Worm (Caenorhabditis elegans) whole organism, midembryonic: Measurements from ENCODE around the gene F31D4.2.
A peak's percentile ranks its signal among the peaks of the same experiment; 100 is the strongest.

Experiments
- T22C8.4 ChIP-seq: fragments of 200-800 bp; sonication (Bioruptor generic); IDR thresholded peaks from 2 replicates; pipeline ENCODE4 v1.3.6; 2022; ENCODE audit warnings: missing genetic modification characterization, missing compliant biosample characterization
- cog-1 ChIP-seq: sonication (generic microtip); optimal IDR thresholded peaks from 2 replicates; lab custom pipeline; 2016; ENCODE audit warnings: missing genetic modification characterization, missing compliant biosample characterization
- flt-1 ChIP-seq: fragments of 200-800 bp; sonication (Bioruptor generic); IDR thresholded peaks from 2 replicates; pipeline ENCODE4 v1.3.6; 2022; ENCODE audit warnings: missing genetic modification characterization, missing compliant biosample characterization
- klf-2 ChIP-seq: fragments of 200-800 bp; sonication (Bioruptor generic); conservative IDR thresholded peaks from 2 replicates; pipeline ENCODE4 v1.3.6; 2022; ENCODE audit warnings: missing genetic modification reagents, missing genetic modification characterization, missing compliant biosample characterization
- med-1 ChIP-seq: sonication (generic microtip); optimal IDR thresholded peaks from 2 replicates; lab custom pipeline; 2017; ENCODE audit warnings: missing genetic modification characterization, mild to moderate bottlenecking, missing compliant biosample characterization, antibody characterized with exemption, missing genetic modification reagents; ENCODE audit not compliant: insufficient read depth
- ref-1 ChIP-seq: fragments of 200-800 bp; sonication (Bioruptor generic); conservative IDR thresholded peaks from 2 replicates; pipeline ENCODE4 v1.3.6; 2022; ENCODE audit warnings: missing genetic modification reagents, missing genetic modification characterization, missing compliant biosample characterization
- tab-1 ChIP-seq: fragments of 200-800 bp; sonication (Bioruptor generic); IDR thresholded peaks from 2 replicates; pipeline ENCODE4 v1.3.6; 2022; ENCODE audit warnings: missing genetic modification characterization, missing compliant biosample characterization
- ztf-23 ChIP-seq: fragments of 200-800 bp; sonication (Bioruptor generic); IDR thresholded peaks from 2 replicates; pipeline ENCODE4 v1.3.6; 2022; ENCODE audit warnings: missing genetic modification reagents, missing genetic modification characterization, missing compliant biosample characterization
- ztf-29 ChIP-seq: fragments of 200-800 bp; sonication (Bioruptor generic); IDR thresholded peaks from 2 replicates; pipeline ENCODE4 v1.3.6; 2022; ENCODE audit warnings: missing genetic modification reagents, missing genetic modification characterization, missing compliant biosample characterization

F31D4.2 gene

ce11 chrV:20832554-20832963 lies 12.8 kb downstream of the F31D4.2 start:
- no peak for TF ChIP-seq med-1 (GFP tag; lab: Kevin White, UChicago)
- TF ChIP-seq T22C8.4: no peak
- peak; percentile 30 for TF ChIP-seq cog-1 (tag; lab: Kevin White, UChicago)
- peak; percentile 29; the same call in 1 of the 2 replicates for TF ChIP-seq flt-1 (GFP tag; lab: Robert Waterston, UW)

- TF ChIP-seq ztf-29 (GFP tag; lab: Robert Waterston, UW) (no peak), cog-1 (tag; lab: Kevin White, UChicago) (no peak), tab-1 (no peak)
Measured at ce11 chrV:20831867-20832266, 13.5 kb downstream of the F31D4.2 start.

ce11 chrV:20830409-20830808 lies 14.9 kb downstream of the F31D4.2 start:
- TF ChIP-seq tab-1 (no peak), klf-2 (GFP tag; lab: Robert Waterston, UW) (no peak)

DNA sequence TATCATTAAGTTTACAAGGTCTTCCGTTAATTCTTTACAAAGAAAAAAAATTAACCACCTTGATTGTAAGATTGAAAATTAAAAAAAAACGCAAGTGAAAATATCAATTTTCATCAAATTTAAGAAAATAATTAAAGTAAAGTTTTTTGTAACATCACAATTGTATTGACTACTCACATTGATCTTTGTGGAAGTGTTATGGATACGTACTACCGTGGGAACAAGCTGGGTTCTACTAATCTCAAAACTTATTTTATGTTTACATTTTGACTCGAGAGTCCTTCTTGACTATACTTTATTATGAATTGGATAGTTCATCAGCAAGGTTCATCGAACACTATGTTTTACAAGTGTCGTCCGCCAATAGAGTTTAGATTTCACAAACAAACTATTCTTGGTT lies 15.8 kb downstream of the F31D4.2 start, which contains the start of gene num-1:
Gene num-1 (plus strand): TSS at position 301 of the 400 bp plus-strand sequence.
- TF ChIP-seq ref-1 (GFP tag; lab: Robert Waterston, UW) (no peak), flt-1 (GFP tag; lab: Robert Waterston, UW) (no peak), ztf-29 (GFP tag; lab: Robert Waterston, UW) (no peak), T22C8.4 (no peak), ztf-23 (no peak), med-1 (GFP tag; lab: Kevin White, UChicago) (no peak), cog-1 (tag; lab: Kevin White, UChicago) (no peak), klf-2 (GFP tag; lab: Robert Waterston, UW) (no peak), tab-1 (no peak)

- no peak for TF ChIP-seq ztf-29 (GFP tag; lab: Robert Waterston, UW)
- no peak for TF ChIP-seq ref-1 (GFP tag; lab: Robert Waterston, UW)
- TF ChIP-seq T22C8.4: peak; percentile 32; the same call in 1 of the 2 replicates
- TF ChIP-seq med-1 (GFP tag; lab: Kevin White, UChicago): no peak
- 0 out of 2 replicates have a peak, but pooled peaks have one; percentile 4 for TF ChIP-seq flt-1 (GFP tag; lab: Robert Waterston, UW)
Measured at ce11 chrV:20828820-20829219, 16.5 kb downstream of the F31D4.2 start, which contains the start of gene sbt-1. Gene sbt-1 (minus strand): TSS chrV:20828881.

DNA sequence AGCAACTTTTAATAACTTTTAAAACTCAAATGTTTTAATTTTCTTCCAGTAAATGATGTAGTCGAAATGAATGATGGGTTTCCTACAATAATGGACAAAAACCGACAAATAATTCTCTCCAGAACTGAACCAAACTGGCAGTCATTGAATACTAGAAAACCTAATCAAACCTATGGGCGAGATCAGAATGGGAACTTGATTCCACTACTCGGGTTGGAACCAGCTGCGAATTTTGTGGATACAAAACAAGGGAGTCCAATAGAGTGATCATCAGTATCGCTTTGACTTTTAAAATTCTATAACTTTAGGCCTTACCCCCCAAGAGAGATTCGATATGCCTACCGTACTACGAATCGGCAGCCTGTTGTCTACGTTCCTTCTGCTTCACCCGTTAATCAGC lies 18.7 kb downstream of the F31D4.2 start:
- TF ChIP-seq ztf-23 (no peak), cog-1 (tag; lab: Kevin White, UChicago) (no peak)

DNA sequence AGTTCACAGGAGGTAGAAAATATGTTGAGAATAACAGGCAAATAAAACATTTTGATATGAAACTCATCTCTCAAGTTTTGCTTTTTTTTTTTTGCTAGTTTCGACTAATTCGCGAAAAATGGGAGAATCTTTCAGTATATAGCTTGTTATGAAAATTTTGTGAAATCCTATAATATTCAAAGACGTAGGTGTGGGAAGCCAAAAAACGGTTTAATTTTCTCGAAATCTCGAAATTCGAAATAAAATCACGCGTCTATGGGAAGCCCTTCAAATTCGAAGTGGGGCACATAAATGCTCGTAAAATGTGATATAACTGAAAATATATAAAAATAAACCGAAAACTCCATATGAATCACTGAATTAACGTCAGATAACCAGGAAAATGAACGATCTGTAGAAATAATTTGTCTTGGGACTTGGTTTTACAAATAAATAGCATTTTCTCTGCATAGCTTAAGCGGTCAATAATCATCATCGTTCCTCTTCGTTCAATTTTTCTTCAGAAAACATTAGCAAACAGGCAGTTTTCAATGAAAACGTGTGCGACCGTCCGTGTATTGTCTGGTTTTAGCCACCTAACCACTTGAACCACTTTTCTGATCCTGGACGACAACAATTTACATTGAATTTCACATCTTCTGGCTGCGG lies 20.3 kb downstream of the F31D4.2 start, which contains the start of the genes gcy-22 and grl-14:
Gene gcy-22 (minus strand): TSS at position 101 of the 648 bp plus-strand sequence.
Gene grl-14 (plus strand): TSS at position 598 of the 648 bp plus-strand sequence.
- TF ChIP-seq flt-1 (GFP tag; lab: Robert Waterston, UW): no peak
- no peak for TF ChIP-seq ref-1 (GFP tag; lab: Robert Waterston, UW)
- no peak for TF ChIP-seq ztf-29 (GFP tag; lab: Robert Waterston, UW)
- no peak for TF ChIP-seq med-1 (GFP tag; lab: Kevin White, UChicago)
- no peak for TF ChIP-seq ztf-23
- no peak for TF ChIP-seq T22C8.4
- no peak for TF ChIP-seq tab-1

- TF ChIP-seq med-1 (GFP tag; lab: Kevin White, UChicago) (no peak), ztf-29 (GFP tag; lab: Robert Waterston, UW) (no peak), tab-1 (no peak), flt-1 (GFP tag; lab: Robert Waterston, UW) (no peak), ref-1 (GFP tag; lab: Robert Waterston, UW) (no peak), T22C8.4 (no peak), ztf-23 (no peak), cog-1 (tag; lab: Kevin White, UChicago) (no peak), klf-2 (GFP tag; lab: Robert Waterston, UW) (no peak)
Measured at ce11 chrV:20820033-20820432, 25.3 kb downstream of the F31D4.2 start, which contains the start of gene T03D8.6. Gene T03D8.6 (minus strand): TSS chrV:20820330.

- TF ChIP-seq cog-1 (tag; lab: Kevin White, UChicago) (no peak), med-1 (GFP tag; lab: Kevin White, UChicago) (no peak)
Measured at ce11 chrV:20815842-20816241, 29.5 kb downstream of the F31D4.2 start, which contains the start of gene sshk-1. Gene sshk-1 (plus strand): TSS chrV:20816142.

DNA sequence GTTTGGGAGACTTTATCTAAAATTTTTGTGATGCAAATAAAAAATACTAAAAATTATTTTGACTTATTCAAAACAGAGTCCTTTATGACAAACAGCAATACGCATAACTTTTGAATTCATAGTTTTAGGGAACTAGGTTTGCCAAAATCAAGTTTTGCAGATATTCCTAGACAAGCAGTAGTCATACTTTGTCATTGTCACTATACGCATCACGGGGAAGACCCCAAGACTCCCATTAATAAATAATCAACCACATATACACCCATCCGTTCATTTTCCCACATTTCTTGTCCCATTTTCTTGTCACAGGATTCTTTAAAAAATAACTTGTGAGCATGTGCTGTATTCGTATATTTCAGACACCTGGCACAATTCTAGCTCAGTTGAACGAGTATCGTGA lies 30.9 kb downstream of the F31D4.2 start, which contains the start of gene Y44A6D.7:
Gene Y44A6D.7 (plus strand): TSS at position 301 of the 400 bp plus-strand sequence.
- TF ChIP-seq cog-1 (tag; lab: Kevin White, UChicago) (no peak), klf-2 (GFP tag; lab: Robert Waterston, UW) (no peak), tab-1 (no peak), flt-1 (GFP tag; lab: Robert Waterston, UW) (no peak), ref-1 (GFP tag; lab: Robert Waterston, UW) (no peak), T22C8.4 (no peak), ztf-29 (GFP tag; lab: Robert Waterston, UW) (no peak), ztf-23 (no peak)

DNA sequence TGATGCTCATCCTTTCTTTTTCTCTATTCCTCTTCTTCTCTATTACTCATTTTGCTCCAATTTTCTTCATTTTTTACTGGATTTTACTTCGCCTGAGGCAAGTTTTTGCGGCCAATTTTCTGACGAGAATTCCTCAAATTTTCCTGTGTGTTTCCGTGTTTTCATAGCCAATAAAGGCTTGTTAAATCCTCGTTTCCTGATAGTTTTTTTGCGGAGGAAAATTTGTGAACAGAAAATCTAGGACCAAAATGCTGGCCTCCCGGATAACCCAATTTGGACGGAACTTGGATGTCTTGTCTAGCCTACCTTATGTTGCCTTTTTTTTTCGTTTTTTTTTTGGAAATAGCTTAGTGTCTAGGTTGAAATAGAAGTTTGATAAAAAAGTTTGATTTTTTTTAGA lies 31.7 kb downstream of the F31D4.2 start:
- TF ChIP-seq ref-1 (GFP tag; lab: Robert Waterston, UW): no peak
- TF ChIP-seq ztf-23: no peak
- no peak for TF ChIP-seq ztf-29 (GFP tag; lab: Robert Waterston, UW)
- no peak for TF ChIP-seq med-1 (GFP tag; lab: Kevin White, UChicago)
